Worm (Caenorhabditis elegans) whole organism, L1 larva: Measurements from ENCODE around the gene clec-57.

Experiments
- C16A3.4 ChIP-seq: fragments of 150-350 bp; optimal IDR thresholded peaks from 2 replicates; lab custom pipeline; 2014; ENCODE audit warnings: missing biosample characterization, missing genetic modification characterization
- blmp-1 ChIP-seq: fragments of 150-350 bp; optimal IDR thresholded peaks from 2 replicates; lab custom pipeline; 2014; ENCODE audit warnings: missing biosample characterization, missing genetic modification characterization
- ceh-8 ChIP-seq: fragments of 200-800 bp; sonication (Bioruptor generic); optimal IDR thresholded peaks from 2 replicates; lab custom pipeline; 2018; ENCODE audit warnings: mild to moderate bottlenecking, missing genetic modification characterization, moderate library complexity, missing compliant biosample characterization
- ceh-82 ChIP-seq, 3 experiments: fragments of 150-350 bp in 1 of 3; sonication (generic microtip) in 2 of 3; optimal IDR thresholded peaks; 2 replicates each; lab custom pipeline; 2014 to 2017; ENCODE audit warnings: missing biosample characterization in 3 of 3, missing genetic modification characterization in 3 of 3
- dpl-1 ChIP-seq, 3 experiments: fragments of 150-350 bp in 2 of 3; sonication (generic microtip) in 1 of 3; optimal IDR thresholded peaks; 2 replicates each; lab custom pipeline; 2014 to 2017; ENCODE audit warnings: missing biosample characterization in 3 of 3, missing genetic modification characterization in 3 of 3, missing genetic modification reagents in 3 of 3
- dsc-1 ChIP-seq: sonication (generic microtip); optimal IDR thresholded peaks from 2 replicates; lab custom pipeline; 2016; ENCODE audit warnings: mild to moderate bottlenecking, missing genetic modification characterization, missing compliant biosample characterization
- efl-1 ChIP-seq, 4 experiments: fragments of 150-350 bp; optimal IDR thresholded peaks in 3 of 4; peaks in 1 of 4; 1 replicate in 1 of 4; 2 replicates in 3 of 4; lab custom pipeline; 2014; ENCODE audit warnings: missing biosample characterization in 2 of 4, missing genetic modification characterization in 2 of 4, missing genetic modification reagents in 2 of 4
- elt-2 ChIP-seq: sonication (generic microtip); optimal IDR thresholded peaks from 2 replicates; lab custom pipeline; 2016; ENCODE audit warnings: missing genetic modification characterization, mild to moderate bottlenecking, inconsistent platforms, missing compliant biosample characterization, missing genetic modification reagents
- fkh-10 ChIP-seq: sonication (generic microtip); optimal IDR thresholded peaks from 2 replicates; lab custom pipeline; 2017; ENCODE audit warnings: missing biosample characterization, missing genetic modification reagents, missing genetic modification characterization
- fkh-4 ChIP-seq: sonication (generic microtip); optimal IDR thresholded peaks from 2 replicates; lab custom pipeline; 2016; ENCODE audit warnings: missing compliant biosample characterization, missing genetic modification characterization, borderline replicate concordance
- grh-1 ChIP-seq: fragments of 200-800 bp; sonication (Bioruptor generic); IDR thresholded peaks from 2 replicates; pipeline ENCODE4 v1.3.6; 2022; ENCODE audit warnings: missing genetic modification reagents, missing genetic modification characterization, missing compliant biosample characterization
- irx-1 ChIP-seq: sonication (generic microtip); optimal IDR thresholded peaks from 2 replicates; lab custom pipeline; 2016; ENCODE audit warnings: missing genetic modification characterization, missing compliant biosample characterization
- isw-1 ChIP-seq: fragments of 200-800 bp; sonication (Bioruptor generic); IDR thresholded peaks from 2 replicates; pipeline ENCODE4 v1.3.6; 2022; ENCODE audit warnings: missing genetic modification characterization, missing compliant biosample characterization
- lin-35 ChIP-seq, 2 experiments: fragments of 150-350 bp; optimal IDR thresholded peaks; 2 replicates each; lab custom pipeline; 2014; ENCODE audit warnings: missing biosample characterization in 2 of 2, missing genetic modification characterization in 2 of 2, missing genetic modification reagents in 2 of 2
- lin-39 ChIP-seq: fragments of 150-350 bp; optimal IDR thresholded peaks from 2 replicates; lab custom pipeline; 2014; ENCODE audit warnings: missing biosample characterization, missing genetic modification reagents, missing genetic modification characterization
- lir-3 ChIP-seq: sonication (generic microtip); optimal IDR thresholded peaks from 2 replicates; lab custom pipeline; 2016; ENCODE audit warnings: mild to moderate bottlenecking, missing genetic modification characterization, moderate library complexity, missing compliant biosample characterization; ENCODE audit not compliant: poor library complexity
- lsy-2 ChIP-seq, 2 experiments: fragments of 150-350 bp; optimal IDR thresholded peaks; 2 replicates each; lab custom pipeline; 2014; ENCODE audit warnings: missing biosample characterization in 2 of 2, missing genetic modification characterization in 2 of 2
- mdl-1 ChIP-seq, 2 experiments: fragments of 150-350 bp; optimal IDR thresholded peaks; 2 replicates each; lab custom pipeline; 2014 to 2017; ENCODE audit warnings: missing biosample characterization in 2 of 2, missing genetic modification characterization in 2 of 2, inconsistent platforms in 1 of 2
- mef-2 ChIP-seq: fragments of 150-350 bp; optimal IDR thresholded peaks from 2 replicates; lab custom pipeline; 2014; ENCODE audit warnings: missing biosample characterization, missing genetic modification characterization
- nhr-11 ChIP-seq: fragments of 150-350 bp; optimal IDR thresholded peaks from 2 replicates; lab custom pipeline; 2014; ENCODE audit warnings: missing biosample characterization, missing genetic modification characterization
- nhr-19 ChIP-seq: fragments of 200-800 bp; sonication (Bioruptor generic); conservative IDR thresholded peaks from 2 replicates; pipeline ENCODE4 v1.3.6; 2022; ENCODE audit warnings: missing genetic modification characterization, missing compliant biosample characterization
- nhr-20 ChIP-seq: sonication (generic microtip); optimal IDR thresholded peaks from 2 replicates; lab custom pipeline; 2016; ENCODE audit warnings: mild to moderate bottlenecking, missing genetic modification characterization, missing compliant biosample characterization
- nhr-237 ChIP-seq: fragments of 150-350 bp; optimal IDR thresholded peaks from 2 replicates; lab custom pipeline; 2014; ENCODE audit warnings: missing biosample characterization, missing genetic modification characterization
- nhr-47 ChIP-seq: sonication (generic microtip); optimal IDR thresholded peaks from 2 replicates; lab custom pipeline; 2016; ENCODE audit warnings: mild to moderate bottlenecking, missing genetic modification characterization, moderate library complexity, missing compliant biosample characterization
- nhr-71 ChIP-seq: sonication (generic microtip); optimal IDR thresholded peaks from 2 replicates; lab custom pipeline; 2016; ENCODE audit warnings: mild to moderate bottlenecking, missing genetic modification characterization, moderate library complexity, missing compliant biosample characterization
- nhr-84 ChIP-seq: sonication (generic microtip); optimal IDR thresholded peaks from 2 replicates; lab custom pipeline; 2017; ENCODE audit warnings: missing biosample characterization, missing genetic modification characterization
- nhr-90 ChIP-seq: sonication (generic microtip); optimal IDR thresholded peaks from 2 replicates; lab custom pipeline; 2016; ENCODE audit warnings: mild to moderate bottlenecking, missing genetic modification characterization, missing compliant biosample characterization; ENCODE audit not compliant: poor library complexity
- pax-3 ChIP-seq: fragments of 200-800 bp; sonication (Bioruptor generic); optimal IDR thresholded peaks from 2 replicates; lab custom pipeline; 2018; ENCODE audit warnings: mild to moderate bottlenecking, missing genetic modification characterization, moderate library complexity, missing compliant biosample characterization
- pqm-1 ChIP-seq: sonication (generic microtip); optimal IDR thresholded peaks from 3 replicates; lab custom pipeline; 2017; ENCODE audit warnings: missing biosample characterization, missing genetic modification characterization
- rnt-1 ChIP-seq: sonication (generic microtip); optimal IDR thresholded peaks from 2 replicates; lab custom pipeline; 2016; ENCODE audit warnings: mild to moderate bottlenecking, missing genetic modification characterization, moderate library complexity, missing compliant biosample characterization
- skn-1 ChIP-seq: fragments of 150-350 bp; optimal IDR thresholded peaks from 2 replicates; lab custom pipeline; 2014; ENCODE audit warnings: missing biosample characterization, missing genetic modification characterization
- snpc-4 ChIP-seq: fragments of 150-350 bp; optimal IDR thresholded peaks from 2 replicates; lab custom pipeline; 2014; ENCODE audit warnings: missing biosample characterization, missing genetic modification characterization
- sox-4 ChIP-seq: sonication (generic microtip); optimal IDR thresholded peaks from 2 replicates; lab custom pipeline; 2016; ENCODE audit warnings: missing genetic modification characterization, missing compliant biosample characterization
- swsn-7 ChIP-seq: sonication (generic microtip); optimal IDR thresholded peaks from 2 replicates; lab custom pipeline; 2016; ENCODE audit warnings: missing genetic modification characterization, missing compliant biosample characterization
- tbx-2 ChIP-seq: sonication (generic microtip); optimal IDR thresholded peaks from 2 replicates; lab custom pipeline; 2016; ENCODE audit warnings: missing genetic modification characterization, missing compliant biosample characterization
- unc-130 ChIP-seq: fragments of 150-350 bp; optimal IDR thresholded peaks from 2 replicates; lab custom pipeline; 2017; ENCODE audit warnings: missing biosample characterization, missing genetic modification characterization, inconsistent platforms
- unc-86 ChIP-seq: sonication (generic microtip); optimal IDR thresholded peaks from 2 replicates; lab custom pipeline; 2016; ENCODE audit warnings: missing genetic modification characterization, missing compliant biosample characterization
- unc-98 ChIP-seq: fragments of 200-800 bp; sonication (Bioruptor generic); IDR thresholded peaks from 2 replicates; pipeline ENCODE4 v1.3.6; 2022; ENCODE audit warnings: missing genetic modification characterization, missing compliant biosample characterization
- xbp-1 ChIP-seq: sonication (generic microtip); optimal IDR thresholded peaks from 2 replicates; lab custom pipeline; 2016; ENCODE audit warnings: missing genetic modification characterization, missing compliant biosample characterization
- ztf-11 ChIP-seq, 2 experiments: sonication (generic microtip); optimal IDR thresholded peaks; 2 replicates each; lab custom pipeline; 2016 to 2017; ENCODE audit warnings: missing genetic modification characterization in 2 of 2, missing biosample characterization in 1 of 2, missing compliant biosample characterization in 1 of 2

Gene clec-57

DNA sequence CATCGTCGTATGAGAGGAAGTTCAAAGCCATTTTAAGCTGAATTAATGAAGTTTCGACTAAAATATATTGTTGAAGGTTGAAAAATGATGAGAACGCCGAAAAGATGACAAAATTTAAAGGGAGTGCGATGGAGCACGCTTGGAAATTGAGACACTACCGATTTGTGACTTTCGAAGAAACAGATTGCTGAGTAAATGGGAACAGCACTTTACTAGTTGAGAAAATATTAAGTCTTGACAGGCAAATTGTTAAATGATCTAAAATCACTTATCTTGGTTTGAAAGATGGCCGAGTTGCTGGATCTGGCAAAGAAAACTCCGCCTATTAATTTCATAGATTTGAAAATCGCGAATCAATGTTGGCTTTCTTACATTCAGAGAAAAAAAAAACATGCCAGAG is 45.8 kb upstream of the clec-57 start, which contains the start of gene rpoa-12 (continued):
- TF ChIP-seq unc-98 (GFP tag; lab: Robert Waterston, UW) (0 out of 2 replicates have a peak, but pooled peaks have one; percentile 44), elt-2 (tag; lab: Kevin White, UChicago) (no peak), lin-35 (GFP tag; optimal IDR thresholded peaks at IDR 0.05; lab: Kevin White, UChicago) (peak; percentile 27 to 76)

DNA sequence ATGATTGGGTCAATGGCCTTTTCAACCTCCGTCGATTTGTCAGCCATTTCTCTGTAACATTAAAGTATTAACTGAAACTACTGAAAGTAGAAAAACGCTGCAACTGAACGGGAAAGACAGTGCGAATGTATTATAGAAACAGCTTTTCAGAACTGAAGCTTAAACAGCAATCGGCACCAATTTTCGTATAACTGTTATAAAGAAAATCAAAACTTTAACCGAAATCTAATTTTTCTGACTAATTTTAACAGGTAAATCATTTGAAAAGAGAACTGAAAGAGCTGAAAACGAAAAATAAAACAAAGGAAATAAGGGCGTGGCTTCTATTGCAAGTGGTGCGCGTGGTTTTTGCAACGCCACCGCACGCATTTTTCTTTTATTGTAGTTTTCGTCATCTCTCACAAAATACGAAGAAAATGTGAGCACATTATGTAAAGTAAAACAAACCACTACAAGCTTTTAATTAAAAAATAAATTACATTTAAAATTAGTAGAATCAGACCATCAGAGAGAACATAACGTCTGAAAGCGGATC is 44.0 kb upstream of the clec-57 start, which contains the start of gene rrsr-1:
TSS of gene rrsr-1 (minus strand) at position 51 of the 535 bp plus-strand sequence.
- no peak for TF ChIP-seq ceh-8 (GFP tag; lab: Kevin White, UChicago)
- TF ChIP-seq fkh-4: no peak
- TF ChIP-seq rnt-1 (tag; lab: Kevin White, UChicago): peak; percentile 78
- peak; percentile 15 for TF ChIP-seq sox-4 (tag; lab: Kevin White, UChicago)
- peak; percentile 74 for TF ChIP-seq skn-1 (tag; lab: Kevin White, UChicago)
- TF ChIP-seq nhr-47 (tag; lab: Kevin White, UChicago): peak; percentile 68
- TF ChIP-seq ztf-11 (tag; optimal IDR thresholded peaks at IDR 0.05; lab: Kevin White, UChicago): peak in 1 of 2 experiments; percentile 6
- TF ChIP-seq nhr-20: peak; percentile 47
- peak; percentile 42 for TF ChIP-seq nhr-19 (GFP tag; lab: Robert Waterston, UW)
- TF ChIP-seq nhr-237 (tag; lab: Kevin White, UChicago): no peak
- TF ChIP-seq unc-86 (tag; lab: Kevin White, UChicago): peak; percentile 19
- TF ChIP-seq pax-3 (tag; lab: Kevin White, UChicago): peak; percentile 25
- TF ChIP-seq dsc-1 (tag; lab: Kevin White, UChicago): peak; percentile 36
- peak; percentile 57 for TF ChIP-seq snpc-4 (tag; lab: Kevin White, UChicago)
- peak; percentile 3; the same call in 1 of the 2 replicates for TF ChIP-seq isw-1
- peak; percentile 6 for TF ChIP-seq lin-39
- peak in 1 of 2 experiments; percentile 40 for TF ChIP-seq lsy-2 (tag; optimal IDR thresholded peaks at IDR 0.05; lab: Kevin White, UChicago)
- TF ChIP-seq blmp-1 (tag; lab: Kevin White, UChicago): peak; percentile 21
- TF ChIP-seq lin-35 (GFP tag; optimal IDR thresholded peaks at IDR 0.05; lab: Kevin White, UChicago): peak in 1 of 2 experiments; percentile 54
- no peak for TF ChIP-seq mef-2 (tag; lab: Kevin White, UChicago)
- peak; percentile 35 to 47 (median 41) for TF ChIP-seq dpl-1 (GFP tag; optimal IDR thresholded peaks at IDR 0.05; lab: Kevin White, UChicago)
- peak; percentile 42 for TF ChIP-seq tbx-2 (tag; lab: Kevin White, UChicago)
- peak; percentile 15 for TF ChIP-seq lir-3 (tag; lab: Kevin White, UChicago)
- TF ChIP-seq nhr-11 (tag; lab: Kevin White, UChicago): peak; percentile 2
- TF ChIP-seq mdl-1 (tag; optimal IDR thresholded peaks at IDR 0.05; lab: Kevin White, UChicago): no peak
- TF ChIP-seq unc-130 (tag; lab: Kevin White, UChicago): peak; percentile 75
- peak in 2 of 3 experiments; percentile 20 to 34 for TF ChIP-seq ceh-82 (tag; optimal IDR thresholded peaks at IDR 0.05; lab: Kevin White, UChicago)
- peak; percentile 49 to 58 for TF ChIP-seq efl-1 (optimal IDR thresholded peaks at IDR 0.05; lab: Kevin White, UChicago)
- peak; percentile 32 to 96 for TF ChIP-seq efl-1 (GFP tag; optimal IDR thresholded peaks at IDR 0.05 in 1 of 2; lab: Kevin White, UChicago)
- peak; percentile 23 for TF ChIP-seq C16A3.4 (tag; lab: Kevin White, UChicago)
- peak; percentile 49 for TF ChIP-seq xbp-1 (tag; lab: Kevin White, UChicago)
- TF ChIP-seq irx-1 (tag; lab: Kevin White, UChicago): peak; percentile 29
- TF ChIP-seq swsn-7 (tag; lab: Kevin White, UChicago): peak; percentile 64
- no peak for TF ChIP-seq grh-1 (GFP tag; lab: Robert Waterston, UW)
- peak; percentile 60 for TF ChIP-seq nhr-90 (tag; lab: Kevin White, UChicago)
- no peak for TF ChIP-seq nhr-84 (tag; lab: Kevin White, UChicago)

DNA sequence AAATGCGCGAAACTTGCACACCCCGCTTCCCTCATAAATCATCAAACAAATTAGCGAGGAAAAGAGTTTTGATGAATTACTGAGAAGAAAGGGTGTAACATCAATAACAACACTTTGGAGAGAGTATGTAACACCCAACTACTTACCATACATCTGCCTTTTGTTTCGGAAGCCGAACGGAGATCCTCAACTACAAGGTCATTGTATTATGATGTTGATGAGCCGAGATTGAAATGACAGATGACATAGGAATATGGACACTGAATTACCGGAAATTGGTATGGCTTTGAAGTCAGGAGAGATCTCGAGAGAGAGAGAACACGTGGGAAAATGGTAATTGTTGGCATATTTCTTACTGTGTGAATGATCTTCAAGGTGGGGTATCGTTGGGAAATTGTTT is 43.0 kb upstream of the clec-57 start:
- no peak for TF ChIP-seq lir-3 (tag; lab: Kevin White, UChicago)
- no peak for TF ChIP-seq ztf-11 (tag; optimal IDR thresholded peaks at IDR 0.05; lab: Kevin White, UChicago)
- TF ChIP-seq C16A3.4 (tag; lab: Kevin White, UChicago): no peak
- TF ChIP-seq nhr-71 (tag; lab: Kevin White, UChicago): no peak
- no peak for TF ChIP-seq pqm-1 (tag; lab: Kevin White, UChicago)
- TF ChIP-seq efl-1 (optimal IDR thresholded peaks at IDR 0.05; lab: Kevin White, UChicago): no peak
- TF ChIP-seq efl-1 (GFP tag; optimal IDR thresholded peaks at IDR 0.05 in 1 of 2; lab: Kevin White, UChicago): no peak
- TF ChIP-seq fkh-10 (GFP tag; lab: Kevin White, UChicago): no peak
- TF ChIP-seq ceh-8 (GFP tag; lab: Kevin White, UChicago): no peak
